Worm (Caenorhabditis elegans): ENCODE measurements around the gene fip-3.

DNA sequence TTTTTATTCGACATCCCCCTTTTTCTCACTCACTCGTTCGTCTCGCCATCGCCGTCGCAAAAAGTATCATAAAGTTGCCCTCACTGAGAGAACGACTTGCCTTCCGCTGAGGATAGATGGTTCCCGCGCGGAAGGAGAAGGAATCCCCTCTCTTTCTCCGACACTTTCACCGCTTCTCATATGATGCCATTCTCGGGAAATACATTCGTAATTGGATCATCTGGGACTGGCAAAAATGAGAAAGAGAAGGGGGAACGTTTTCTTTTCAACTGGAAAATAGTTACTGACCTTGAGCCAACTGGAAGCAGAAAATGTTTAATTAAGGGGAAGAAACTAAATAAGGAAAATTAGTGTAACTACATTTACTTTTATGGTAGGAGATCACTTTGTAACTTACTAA lies 17.4 kb downstream of the fip-3 start:
- TF ChIP-seq nhr-28 (tag; optimal IDR thresholded peaks at IDR 0.05) (no peak), lin-13 (tag; optimal IDR thresholded peaks at IDR 0.05) (no peak), nhr-76 (tag; optimal IDR thresholded peaks at IDR 0.05) (no peak), zip-8 (tag; optimal IDR thresholded peaks at IDR 0.05) (no peak), elt-3 (tag; optimal IDR thresholded peaks at IDR 0.05) (no peak), pha-4 (tag; optimal IDR thresholded peaks at IDR 0.05) (no peak), ceh-43 (GFP tag; optimal IDR thresholded peaks at IDR 0.05) (no peak), snpc-4 (tag; optimal IDR thresholded peaks at IDR 0.05) (no peak), unc-39 (tag; optimal IDR thresholded peaks at IDR 0.05) (no peak), mab-5 (tag; optimal IDR thresholded peaks at IDR 0.05) (no peak)

Measured in whole organism, mixed stage, embryonic.